Worm (Caenorhabditis elegans): ENCODE data around the gene C05D12.5.

C05D12.5 gene

DNA sequence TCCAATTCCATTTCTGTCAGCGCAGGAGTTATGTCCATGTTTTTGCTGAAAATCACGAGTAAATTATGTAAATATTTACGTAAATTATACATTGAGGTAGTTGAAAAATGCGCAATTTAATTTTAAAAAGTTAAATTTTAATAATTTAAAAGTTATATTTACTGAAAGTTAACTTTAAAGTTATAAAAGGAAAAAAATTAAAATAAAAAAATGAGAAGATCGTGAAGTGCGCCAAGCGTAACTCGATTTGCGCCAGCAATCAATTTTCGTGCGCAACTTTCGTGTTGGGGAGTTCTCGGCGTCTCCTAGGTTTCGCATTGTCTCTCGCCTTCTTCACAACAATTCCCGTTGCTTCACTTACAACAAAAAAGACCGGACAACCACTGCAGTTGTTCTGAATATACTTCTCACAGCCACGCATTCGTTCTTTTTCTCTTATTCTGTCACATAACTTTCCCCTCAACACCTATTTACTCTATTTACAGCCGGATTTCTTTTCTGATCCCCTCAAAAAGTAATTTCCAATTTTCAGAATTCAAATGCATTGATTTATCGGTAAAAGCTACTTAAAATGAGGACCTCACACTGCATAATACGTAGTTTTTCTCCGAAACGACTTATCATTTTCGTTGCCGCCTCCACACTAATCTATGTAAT is 39.6 kb downstream of the C05D12.5 start, which contains the start of the genes metl-1 and W02B12.11 (continued):
- TF ChIP-seq lir-3 (tag; optimal IDR thresholded peaks at IDR 0.05; ENCODE audit: poor library complexity) (peak; percentile 30), hpl-2 (GFP tag; optimal IDR thresholded peaks at IDR 0.05) (peak; percentile 4), tbx-2 (tag; optimal IDR thresholded peaks at IDR 0.05) (peak; percentile 88), blmp-1 (tag; optimal IDR thresholded peaks at IDR 0.05) (peak; percentile 66), alr-1 (tag; optimal IDR thresholded peaks at IDR 0.05; ENCODE audit: borderline replicate concordance) (no peak), aha-1 (tag; optimal IDR thresholded peaks at IDR 0.05) (peak; percentile 74), fkh-10 (GFP tag; optimal IDR thresholded peaks at IDR 0.05) (peak; percentile 51), irx-1 (tag; optimal IDR thresholded peaks at IDR 0.05) (peak; percentile 74), nhr-11 (tag; optimal IDR thresholded peaks at IDR 0.05) (peak; percentile 49), fos-1 (tag; optimal IDR thresholded peaks at IDR 0.05) (peak; percentile 20), egl-13 (tag; optimal IDR thresholded peaks at IDR 0.05) (peak; percentile 58), elt-2 (tag; optimal IDR thresholded peaks at IDR 0.05) (peak; percentile 41), zag-1 (tag; optimal IDR thresholded peaks at IDR 0.05) (peak; percentile 46), zip-4 (GFP tag; optimal IDR thresholded peaks at IDR 0.05) (peak; percentile 70), tlp-1 (tag; optimal IDR thresholded peaks at IDR 0.05) (no peak), lin-39 (tag; optimal IDR thresholded peaks at IDR 0.05) (peak; percentile 88), ztf-11 (tag; optimal IDR thresholded peaks at IDR 0.05) (peak in 1 of 2 experiments; percentile 55), nhr-28 (tag; optimal IDR thresholded peaks at IDR 0.05) (no peak), nhr-84 (tag; optimal IDR thresholded peaks at IDR 0.05) (no peak), ceh-88 (GFP tag; IDR thresholded peaks at IDR 0.05) (0 out of 2 replicates have a peak, but pooled peaks have one; percentile 40), mdl-1 (tag; optimal IDR thresholded peaks at IDR 0.05) (peak in 1 of 2 experiments; percentile 62), C04F5.9 (tag; optimal IDR thresholded peaks at IDR 0.05) (peak; percentile 69), isw-1 (GFP tag; IDR thresholded peaks at IDR 0.05) (peak; percentile 82), dsc-1 (tag; optimal IDR thresholded peaks at IDR 0.05) (peak; percentile 90), nhr-47 (tag; optimal IDR thresholded peaks at IDR 0.05) (peak; percentile 91), rnt-1 (tag; optimal IDR thresholded peaks at IDR 0.05) (peak; percentile 93), C34B4.2 (tag; optimal IDR thresholded peaks at IDR 0.05) (no peak), hlh-17 (GFP tag; optimal IDR thresholded peaks at IDR 0.05; ENCODE audit: borderline replicate concordance) (no peak), pag-3 (tag; optimal IDR thresholded peaks at IDR 0.05; ENCODE audit: borderline replicate concordance, insufficient read depth) (no peak), ets-5 (GFP tag; IDR thresholded peaks at IDR 0.05) (no peak), mef-2 (tag; optimal IDR thresholded peaks at IDR 0.05) (no peak), nhr-77 (tag; optimal IDR thresholded peaks at IDR 0.05) (peak; percentile 39)

ce11 chrII:11476410-11476809 is 42.4 kb downstream of the C05D12.5 start, which contains the start of gene W02B12.16:
TSS of gene W02B12.16 (minus strand) at chrII:11476510.
- no peak for TF ChIP-seq nhr-47 (tag; optimal IDR thresholded peaks at IDR 0.05)
- TF ChIP-seq ets-5 (GFP tag; IDR thresholded peaks at IDR 0.05) = no peak

DNA sequence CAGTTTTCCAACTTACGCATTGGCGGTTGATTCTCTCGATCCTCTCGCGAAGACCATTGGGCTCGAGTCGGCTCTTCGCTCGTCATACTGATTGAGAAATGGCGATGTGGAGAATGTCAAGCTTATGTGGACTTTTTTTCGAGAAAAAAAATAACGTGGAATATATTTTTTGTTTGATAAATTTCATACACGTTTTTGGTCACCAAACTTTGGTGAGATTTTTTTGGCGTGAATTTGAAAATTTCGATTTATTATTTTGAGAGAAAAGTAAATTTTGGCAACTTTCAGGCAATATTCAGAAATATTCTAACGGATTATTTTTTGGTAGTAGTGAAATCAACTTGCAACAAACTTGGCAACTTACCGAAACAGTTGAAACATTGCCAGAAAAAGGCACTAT is 45.0 kb downstream of the C05D12.5 start, which contains the start of gene W02B12.12:
TSS of gene W02B12.12 (minus strand) at position 101 of the 400 bp plus-strand sequence.
- TF ChIP-seq zip-4 (GFP tag; optimal IDR thresholded peaks at IDR 0.05) (no peak), hlh-4 (tag; optimal IDR thresholded peaks at IDR 0.05) (no peak), nhr-12 (tag; optimal IDR thresholded peaks at IDR 0.05) (no peak)
